Fruit fly (Drosophila melanogaster): ENCODE results near the gene S.

DNA sequence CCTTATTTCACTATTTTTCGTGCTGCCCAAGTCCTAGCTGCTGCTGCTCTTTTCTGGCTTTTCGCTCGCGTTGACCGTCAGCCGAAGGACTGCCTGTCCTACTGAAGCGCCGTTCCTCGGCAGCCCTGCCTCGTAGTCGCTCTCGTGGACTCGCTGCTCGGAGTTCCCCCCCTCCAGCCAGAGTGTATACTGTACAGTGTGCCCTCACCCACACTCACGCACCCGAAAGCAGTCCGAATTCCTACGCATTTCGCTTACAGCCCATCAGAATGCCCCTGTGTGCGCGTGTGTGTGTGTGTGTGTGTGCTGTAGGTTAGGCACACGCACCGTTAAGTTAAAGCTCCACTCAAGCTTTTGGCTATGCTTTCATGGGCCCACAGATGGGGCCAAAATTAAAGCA lies 29.6 kb downstream of the S start, which contains the start of gene IA-2:
- TF ChIP-seq CTCF (optimal IDR thresholded peaks at IDR 0.05) (no peak), CG8478 (optimal IDR thresholded peaks at IDR 0.05) (no peak)
